Fruit fly (Drosophila melanogaster) Kc167 (cell line): ENCODE data around the gene CG10383.

ENCODE experiments used
- Myc ChIP-seq: fragments of >200 bp; optimal IDR thresholded peaks from 2 replicates; lab custom pipeline; 2017; ENCODE audit warnings: missing external identifiers
- Sin3A ChIP-seq: fragments of >200 bp; optimal IDR thresholded peaks from 2 replicates; lab custom pipeline; 2018; ENCODE audit warnings: missing external identifiers
- h ChIP-seq: fragments of >200 bp; optimal IDR thresholded peaks from 3 replicates; lab custom pipeline; 2018; ENCODE audit warnings: missing external identifiers
- insv ChIP-seq: fragments of >200 bp; optimal IDR thresholded peaks from 3 replicates; lab custom pipeline; 2018; ENCODE audit warnings: missing external identifiers
- psq ChIP-seq: fragments of >200 bp; optimal IDR thresholded peaks from 2 replicates; lab custom pipeline; 2017; ENCODE audit warnings: missing external identifiers

DNA sequence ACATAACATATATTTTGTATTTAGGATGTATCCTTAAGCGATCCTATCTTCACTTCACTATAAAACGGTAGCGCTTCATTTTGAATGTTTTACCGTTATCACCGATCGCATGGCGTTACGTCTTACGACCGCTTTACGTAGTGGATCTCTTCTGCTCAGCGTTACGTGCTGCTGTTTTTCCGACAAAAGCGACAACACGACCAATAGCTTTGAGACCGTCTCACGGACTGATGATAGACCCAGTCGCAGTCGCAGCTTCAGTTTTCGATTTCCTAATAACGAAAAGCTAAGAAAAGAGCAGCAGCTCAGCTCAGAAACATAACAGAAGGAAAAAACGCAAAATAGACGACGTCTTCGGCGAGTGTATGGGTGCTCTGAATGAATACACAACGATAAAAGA is 36.9 kb upstream of the CG10383 start, which contains the start of gene CG10348:
- TF ChIP-seq psq (lab: Kevin White, UChicago): no peak
- TF ChIP-seq insv (lab: Kevin White, UChicago): no peak
- TF ChIP-seq h (lab: Kevin White, UChicago): no peak
- no peak for TF ChIP-seq Myc (lab: Kevin White, UChicago)
- no peak for TF ChIP-seq Sin3A (lab: Kevin White, UChicago)
